Worm (Caenorhabditis elegans) whole organism, young adult: Measurements from ENCODE around the gene syg-1.

Experiments
- B0261.1 ChIP-seq: sonication (generic microtip); optimal IDR thresholded peaks from 2 replicates; lab custom pipeline; 2016; ENCODE audit warnings: mild to moderate bottlenecking, missing genetic modification characterization, moderate library complexity, missing compliant biosample characterization
- C17E4.6 ChIP-seq: fragments of 200-800 bp; sonication (Bioruptor generic); IDR thresholded peaks from 2 replicates; pipeline ENCODE4 v1.3.6; 2022; ENCODE audit warnings: missing genetic modification reagents, missing genetic modification characterization, missing compliant biosample characterization
- D2030.7 ChIP-seq: fragments of 200-800 bp; sonication (Bioruptor generic); IDR thresholded peaks from 2 replicates; pipeline ENCODE4 v1.3.6; 2022; ENCODE audit warnings: missing genetic modification reagents, missing genetic modification characterization, missing compliant biosample characterization
- F23B12.7 ChIP-seq: sonication (generic microtip); optimal IDR thresholded peaks from 2 replicates; lab custom pipeline; 2017; ENCODE audit warnings: missing genetic modification characterization, mild to moderate bottlenecking, missing compliant biosample characterization, antibody characterized with exemption, moderate library complexity; ENCODE audit not compliant: insufficient read depth
- F39B2.1 ChIP-seq: fragments of 200-800 bp; sonication (Bioruptor generic); IDR thresholded peaks from 2 replicates; pipeline ENCODE4 v1.3.6; 2022; ENCODE audit warnings: missing genetic modification reagents, missing genetic modification characterization, missing compliant biosample characterization
- T26A5.8 ChIP-seq: sonication (generic microtip); optimal IDR thresholded peaks from 2 replicates; lab custom pipeline; 2016; ENCODE audit warnings: missing genetic modification characterization, missing compliant biosample characterization
- Y56A3A.18 ChIP-seq: fragments of 200-800 bp; sonication (Bioruptor generic); IDR thresholded peaks from 2 replicates; pipeline ENCODE4 v1.3.6; 2022; ENCODE audit warnings: missing genetic modification reagents, missing genetic modification characterization, missing compliant biosample characterization
- Y67H2A.10 ChIP-seq: fragments of 200-800 bp; sonication (Bioruptor generic); conservative IDR thresholded peaks from 2 replicates; pipeline ENCODE4 v1.3.6; 2022; ENCODE audit warnings: missing genetic modification reagents, missing genetic modification characterization, missing compliant biosample characterization
- akir-1 ChIP-seq: fragments of 200-800 bp; sonication (Bioruptor generic); optimal IDR thresholded peaks from 2 replicates; lab custom pipeline; 2018; ENCODE audit warnings: mild to moderate bottlenecking, missing genetic modification characterization, moderate library complexity, missing compliant biosample characterization
- ama-1 ChIP-seq, 3 experiments: fragments of 150-350 bp in 1 of 3; sonication (generic microtip) in 2 of 3; optimal IDR thresholded peaks; 2 replicates each; lab custom pipeline; 2014 to 2018; ENCODE audit warnings: missing biosample characterization in 2 of 3, missing genetic modification characterization in 2 of 3, missing genetic modification reagents in 2 of 3
- athp-1 ChIP-seq: sonication (generic microtip); optimal IDR thresholded peaks from 2 replicates; lab custom pipeline; 2017; ENCODE audit warnings: mild to moderate bottlenecking, missing genetic modification characterization, missing compliant biosample characterization
- attf-3 ChIP-seq: fragments of 200-800 bp; sonication (Bioruptor generic); conservative IDR thresholded peaks from 2 replicates; pipeline ENCODE4 v1.3.6; 2022; ENCODE audit warnings: missing genetic modification reagents, missing genetic modification characterization, missing compliant biosample characterization
- cebp-1 ChIP-seq, 2 experiments: fragments of 200-800 bp in 1 of 2; sonication (Bioruptor generic) in 1 of 2; sonication (generic microtip) in 1 of 2; IDR thresholded peaks in 1 of 2; optimal IDR thresholded peaks in 1 of 2; 2 replicates each; pipeline versions ENCODE4 v1.3.6 to Lab custom; 2017 to 2022; ENCODE audit warnings: missing compliant biosample characterization in 2 of 2, missing genetic modification characterization in 2 of 2, mild to moderate bottlenecking in 1 of 2, missing genetic modification reagents in 1 of 2, moderate library complexity in 1 of 2
- ceh-79 ChIP-seq: sonication (generic microtip); optimal IDR thresholded peaks from 2 replicates; lab custom pipeline; 2017; ENCODE audit warnings: mild to moderate bottlenecking, missing genetic modification characterization, missing compliant biosample characterization
- ceh-91 ChIP-seq: fragments of 200-800 bp; sonication (Bioruptor generic); IDR thresholded peaks from 2 replicates; pipeline ENCODE4 v1.3.6; 2022; ENCODE audit warnings: missing genetic modification reagents, missing genetic modification characterization, missing compliant biosample characterization
- chd-7 ChIP-seq: sonication (generic microtip); optimal IDR thresholded peaks from 2 replicates; lab custom pipeline; 2016; ENCODE audit warnings: mild to moderate bottlenecking, missing genetic modification characterization, moderate library complexity, missing compliant biosample characterization
- die-1 ChIP-seq: sonication (generic microtip); optimal IDR thresholded peaks from 2 replicates; lab custom pipeline; 2016; ENCODE audit warnings: missing genotype, mild to moderate bottlenecking, missing genetic modification characterization, missing compliant biosample characterization
- dox-1 ChIP-seq: fragments of 200-800 bp; sonication (Bioruptor generic); IDR thresholded peaks from 2 replicates; pipeline ENCODE4 v1.3.6; 2022; ENCODE audit warnings: missing genetic modification reagents, missing genetic modification characterization, missing compliant biosample characterization
- egrh-3 ChIP-seq: fragments of 200-800 bp; sonication (Bioruptor generic); IDR thresholded peaks from 2 replicates; pipeline ENCODE4 v1.3.6; 2022; ENCODE audit warnings: missing genetic modification reagents, missing genetic modification characterization, missing compliant biosample characterization
- ekl-4 ChIP-seq: fragments of 200-800 bp; sonication (Bioruptor generic); IDR thresholded peaks from 2 replicates; pipeline ENCODE4 v1.3.6; 2022; ENCODE audit warnings: missing genetic modification reagents, missing genetic modification characterization, missing compliant biosample characterization
- gei-17 ChIP-seq: fragments of 200-800 bp; sonication (Bioruptor generic); optimal IDR thresholded peaks from 2 replicates; lab custom pipeline; 2018; ENCODE audit warnings: mild to moderate bottlenecking, missing genetic modification characterization, missing compliant biosample characterization
- him-1 ChIP-seq: sonication (generic microtip); optimal IDR thresholded peaks from 2 replicates; lab custom pipeline; 2016; ENCODE audit warnings: missing genotype, missing genetic modification reagents, missing genetic modification characterization, missing compliant biosample characterization
- hlh-26 ChIP-seq: fragments of 200-800 bp; sonication (Bioruptor generic); conservative IDR thresholded peaks from 2 replicates; pipeline ENCODE4 v1.3.6; 2022; ENCODE audit warnings: missing genetic modification reagents, missing genetic modification characterization, missing compliant biosample characterization
- hmg-1.2 ChIP-seq: fragments of 200-800 bp; sonication (Bioruptor generic); IDR thresholded peaks from 2 replicates; pipeline ENCODE4 v1.3.6; 2022; ENCODE audit warnings: missing genetic modification reagents, missing genetic modification characterization, missing compliant biosample characterization
- hmg-20 ChIP-seq: fragments of 200-800 bp; sonication (Bioruptor generic); IDR thresholded peaks from 2 replicates; pipeline ENCODE4 v1.3.6; 2022; ENCODE audit warnings: missing genetic modification reagents, missing genetic modification characterization, missing compliant biosample characterization
- lin-26 ChIP-seq: fragments of 200-800 bp; sonication (Bioruptor generic); IDR thresholded peaks from 2 replicates; pipeline ENCODE4 v1.3.6; 2022; ENCODE audit warnings: missing genetic modification reagents, missing genetic modification characterization, missing compliant biosample characterization
- lsl-1 ChIP-seq: fragments of 200-800 bp; sonication (Bioruptor generic); optimal IDR thresholded peaks from 2 replicates; lab custom pipeline; 2018; ENCODE audit warnings: mild to moderate bottlenecking, missing genetic modification characterization, moderate library complexity, missing compliant biosample characterization
- madf-10 ChIP-seq: sonication (generic microtip); optimal IDR thresholded peaks from 2 replicates; lab custom pipeline; 2016; ENCODE audit warnings: mild to moderate bottlenecking, missing genetic modification characterization, missing compliant biosample characterization
- mel-28 ChIP-seq: sonication (generic microtip); optimal IDR thresholded peaks from 2 replicates; lab custom pipeline; 2016; ENCODE audit warnings: borderline replicate concordance, mild to moderate bottlenecking, missing genetic modification characterization, missing compliant biosample characterization
- mxl-1 ChIP-seq: sonication (generic microtip); optimal IDR thresholded peaks from 2 replicates; lab custom pipeline; 2016; ENCODE audit warnings: missing genetic modification characterization, missing compliant biosample characterization
- nhr-120 ChIP-seq: fragments of 200-800 bp; sonication (Bioruptor generic); IDR thresholded peaks from 2 replicates; pipeline ENCODE4 v1.3.6; 2022; ENCODE audit warnings: missing genetic modification characterization, missing compliant biosample characterization
- nhr-90 ChIP-seq: sonication (generic microtip); optimal IDR thresholded peaks from 2 replicates; lab custom pipeline; 2016; ENCODE audit warnings: missing genotype, mild to moderate bottlenecking, missing genetic modification characterization, missing compliant biosample characterization
- pbrm-1 ChIP-seq: fragments of 200-800 bp; sonication (Bioruptor generic); IDR thresholded peaks from 2 replicates; pipeline ENCODE4 v1.3.6; 2022; ENCODE audit warnings: missing genetic modification reagents, missing genetic modification characterization, missing compliant biosample characterization
- rcor-1 ChIP-seq: fragments of 200-800 bp; sonication (Bioruptor generic); IDR thresholded peaks from 2 replicates; pipeline ENCODE4 v1.3.6; 2022; ENCODE audit warnings: missing genetic modification reagents, missing genetic modification characterization, missing compliant biosample characterization
- rpc-1 ChIP-seq, 2 experiments: fragments of 150-350 bp in 1 of 2; sonication (generic microtip) in 1 of 2; optimal IDR thresholded peaks; 2 replicates each; lab custom pipeline; 2014 to 2018; ENCODE audit warnings: missing biosample characterization in 1 of 2, missing genetic modification characterization in 1 of 2, missing genetic modification reagents in 1 of 2, missing genotype in 1 of 2
- sea-2 ChIP-seq: fragments of 200-800 bp; sonication (Bioruptor generic); IDR thresholded peaks from 2 replicates; pipeline ENCODE4 v1.3.6; 2022; ENCODE audit warnings: missing genetic modification characterization, missing compliant biosample characterization
- snpc-3.4 ChIP-seq: sonication (generic microtip); optimal IDR thresholded peaks from 2 replicates; lab custom pipeline; 2017; ENCODE audit warnings: missing genetic modification characterization, mild to moderate bottlenecking, missing compliant biosample characterization, antibody characterized with exemption, moderate library complexity, missing genotype, missing genetic modification reagents
- somi-1 ChIP-seq: fragments of 200-800 bp; sonication (Bioruptor generic); optimal IDR thresholded peaks from 2 replicates; lab custom pipeline; 2018; ENCODE audit warnings: mild to moderate bottlenecking, missing genetic modification characterization, missing compliant biosample characterization
- tlf-1 ChIP-seq: fragments of 200-800 bp; sonication (Bioruptor generic); optimal IDR thresholded peaks from 2 replicates; lab custom pipeline; 2018; ENCODE audit warnings: mild to moderate bottlenecking, missing genetic modification characterization, missing compliant biosample characterization
- xnd-1 ChIP-seq: sonication (generic microtip); optimal IDR thresholded peaks from 2 replicates; lab custom pipeline; 2016; ENCODE audit warnings: missing genotype, missing genetic modification reagents, missing genetic modification characterization, missing compliant biosample characterization
- zfh-2 ChIP-seq: fragments of 200-800 bp; sonication (Bioruptor generic); conservative IDR thresholded peaks from 2 replicates; pipeline ENCODE4 v1.3.6; 2022; ENCODE audit warnings: missing genetic modification reagents, missing genetic modification characterization, missing compliant biosample characterization
- zim-3 ChIP-seq: sonication (generic microtip); optimal IDR thresholded peaks from 2 replicates; lab custom pipeline; 2017; ENCODE audit warnings: mild to moderate bottlenecking, missing genetic modification characterization, moderate library complexity, missing compliant biosample characterization
- ztf-18 ChIP-seq: sonication (generic microtip); optimal IDR thresholded peaks from 2 replicates; lab custom pipeline; 2016; ENCODE audit warnings: missing genotype, mild to moderate bottlenecking, missing genetic modification characterization, missing compliant biosample characterization
- ztf-6 ChIP-seq: fragments of 200-800 bp; sonication (Bioruptor generic); IDR thresholded peaks from 2 replicates; pipeline ENCODE4 v1.3.6; 2022; ENCODE audit warnings: missing genetic modification reagents, missing genetic modification characterization, missing compliant biosample characterization

Gene syg-1

ce11 chrX:2527877-2528276 lies 12.8 kb upstream of the syg-1 start (continued):
- TF ChIP-seq akir-1 (GFP tag; lab: Kevin White, UChicago) (no peak), rcor-1 (0 out of 2 replicates have a peak, but pooled peaks have one; percentile 36), Y56A3A.18 (GFP tag; lab: Robert Waterston, UW) (peak; percentile 19; the same call in 1 of the 2 replicates), ceh-79 (tag; lab: Kevin White, UChicago) (no peak), egrh-3 (GFP tag; lab: Robert Waterston, UW) (peak; percentile 58; the same call in 1 of the 2 replicates), hlh-26 (GFP tag; lab: Robert Waterston, UW) (no peak), F23B12.7 (tag; lab: Kevin White, UChicago) (no peak), F39B2.1 (GFP tag; lab: Robert Waterston, UW) (no peak), nhr-120 (GFP tag; lab: Robert Waterston, UW) (0 out of 2 replicates have a peak, but pooled peaks have one; percentile 16), hmg-20 (GFP tag; lab: Robert Waterston, UW) (no peak), chd-7 (tag; lab: Kevin White, UChicago) (peak; percentile 17)

- TF ChIP-seq athp-1 (tag; lab: Kevin White, UChicago) = no peak
- no peak for TF ChIP-seq C17E4.6 (GFP tag; lab: Robert Waterston, UW)
- no peak for TF ChIP-seq ceh-91 (GFP tag; lab: Robert Waterston, UW)
- TF ChIP-seq snpc-3.4 (tag; lab: Kevin White, UChicago) = no peak
- TF ChIP-seq lsl-1 = no peak
- TF ChIP-seq hlh-26 (GFP tag; lab: Robert Waterston, UW) = no peak
- TF ChIP-seq gei-17 (GFP tag; lab: Kevin White, UChicago) = no peak
- TF ChIP-seq attf-3 (GFP tag; lab: Robert Waterston, UW) = no peak
- TF ChIP-seq zfh-2 = no peak
- no peak for TF ChIP-seq tlf-1 (GFP tag; lab: Kevin White, UChicago)
- no peak for TF ChIP-seq T26A5.8 (tag; lab: Kevin White, UChicago)
- no peak for TF ChIP-seq hmg-1.2 (GFP tag; lab: Robert Waterston, UW)
- TF ChIP-seq Y67H2A.10 (GFP tag; lab: Robert Waterston, UW) = no peak
- TF ChIP-seq D2030.7 (GFP tag; lab: Robert Waterston, UW) = no peak
- TF ChIP-seq F23B12.7 (tag; lab: Kevin White, UChicago) = no peak
- TF ChIP-seq sea-2 (GFP tag; lab: Robert Waterston, UW) = no peak
Measured at ce11 chrX:2527194-2527593, 12.1 kb upstream of the syg-1 start.

- TF ChIP-seq ztf-6 (GFP tag; lab: Robert Waterston, UW) (no peak), ztf-18 (tag; lab: Kevin White, UChicago) (peak; percentile 45), Y56A3A.18 (GFP tag; lab: Robert Waterston, UW) (0 out of 2 replicates have a peak, but pooled peaks have one; percentile 17), madf-10 (peak; percentile 8), die-1 (peak; percentile 64), nhr-90 (tag; lab: Kevin White, UChicago) (peak; percentile 38), ekl-4 (GFP tag; lab: Robert Waterston, UW) (0 out of 2 replicates have a peak, but pooled peaks have one; percentile 22), mxl-1 (tag; lab: Kevin White, UChicago) (peak; percentile 29), B0261.1 (tag; lab: Kevin White, UChicago) (peak; percentile 69), dox-1 (GFP tag; lab: Robert Waterston, UW) (0 out of 2 replicates have a peak, but pooled peaks have one; percentile 13), zim-3 (no peak), rpc-1 (optimal IDR thresholded peaks at IDR 0.05; lab: Kevin White, UChicago) (peak; percentile 73), rpc-1 (tag; optimal IDR thresholded peaks at IDR 0.05; lab: Kevin White, UChicago) (peak; percentile 84), somi-1 (no peak), F39B2.1 (GFP tag; lab: Robert Waterston, UW) (no peak), him-1 (tag; lab: Kevin White, UChicago) (no peak), ama-1 (optimal IDR thresholded peaks at IDR 0.05; lab: Kevin White, UChicago) (no peak), ama-1 (GFP tag; optimal IDR thresholded peaks at IDR 0.05; lab: Kevin White, UChicago) (peak in 1 of 2 experiments; percentile 39), xnd-1 (tag; lab: Kevin White, UChicago) (no peak), pbrm-1 (GFP tag; lab: Robert Waterston, UW) (peak; percentile 62; the same call in 1 of the 2 replicates), cebp-1 (GFP tag; IDR thresholded peaks at IDR 0.05; lab: Robert Waterston, UW) (no peak), cebp-1 (tag; optimal IDR thresholded peaks at IDR 0.05; lab: Kevin White, UChicago) (peak; percentile 17), mel-28 (tag; lab: Kevin White, UChicago) (no peak), lin-26 (GFP tag; lab: Robert Waterston, UW) (peak; percentile 74)
Measured at ce11 chrX:2526078-2526477, 11.0 kb upstream of the syg-1 start.
